Worm (Caenorhabditis elegans): Measurements from ENCODE around the gene cul-1.
"Not testable (repeated sequence)": the region's sequence is repeated elsewhere in the genome, so short reads cannot be mapped to it uniquely, and the experiment has no call there.

Gene cul-1

DNA sequence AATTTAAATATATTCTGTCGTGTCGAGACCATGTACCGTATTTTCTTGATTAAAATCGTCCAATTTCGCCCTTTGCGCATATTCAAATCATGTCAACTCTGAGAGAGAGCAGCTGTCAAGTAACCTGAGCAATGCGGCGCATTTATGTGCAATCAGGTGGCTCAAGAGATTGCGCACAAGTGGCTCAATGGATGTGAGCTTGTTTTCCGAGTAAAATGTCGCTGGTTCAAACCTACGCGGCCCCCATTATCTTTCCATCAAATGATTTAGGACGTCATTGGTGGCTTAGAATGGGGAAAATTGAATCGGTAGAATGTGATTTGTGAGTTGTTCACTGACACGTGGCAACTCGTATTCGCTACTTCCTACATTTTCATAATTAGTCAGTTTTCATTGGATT lies 38.9 kb upstream of the cul-1 start:
- peak; percentile 14 for TF ChIP-seq nhr-28 (tag; optimal IDR thresholded peaks at IDR 0.05)
- TF ChIP-seq blmp-1 (tag; optimal IDR thresholded peaks at IDR 0.05) = no peak
- TF ChIP-seq snpc-4 (tag; optimal IDR thresholded peaks at IDR 0.05) = no peak
- peak; percentile 34 for TF ChIP-seq sem-2 (GFP tag; optimal IDR thresholded peaks at IDR 0.05)
- TF ChIP-seq zip-8 (tag; optimal IDR thresholded peaks at IDR 0.05) = no peak
- TF ChIP-seq mab-5 (tag; optimal IDR thresholded peaks at IDR 0.05) = peak; percentile 54
- no peak for TF ChIP-seq nhr-2 (tag; optimal IDR thresholded peaks at IDR 0.05)
- peak; percentile 17 for TF ChIP-seq flh-1 (GFP tag; optimal IDR thresholded peaks at IDR 0.05)
- peak; percentile 72 for TF ChIP-seq drap-1 (GFP tag; optimal IDR thresholded peaks at IDR 0.05)
- no peak for TF ChIP-seq ztf-11 (tag; optimal IDR thresholded peaks at IDR 0.05)
- TF ChIP-seq tbx-8 (GFP tag; optimal IDR thresholded peaks at IDR 0.05) = no peak
- TF ChIP-seq lsy-2 (tag; optimal IDR thresholded peaks at IDR 0.05) = peak; percentile 8
- TF ChIP-seq unc-39 (tag; optimal IDR thresholded peaks at IDR 0.05) = no peak
- peak; percentile 86 for TF ChIP-seq unc-120 (tag; optimal IDR thresholded peaks at IDR 0.05; ENCODE audit: poor library complexity, severe bottlenecking)
- peak; percentile 84 for TF ChIP-seq ceh-83 (GFP tag; optimal IDR thresholded peaks at IDR 0.05)
- peak; percentile 21 for TF ChIP-seq ces-1 (GFP tag; optimal IDR thresholded peaks at IDR 0.05)
- peak; percentile 21 for TF ChIP-seq bed-3 (GFP tag; optimal IDR thresholded peaks at IDR 0.05)
- peak; percentile 92 for TF ChIP-seq hlh-1 (tag; optimal IDR thresholded peaks at IDR 0.05)
- TF ChIP-seq mls-2 (tag; optimal IDR thresholded peaks at IDR 0.05) = peak; percentile 69
- no peak for TF ChIP-seq elt-3 (tag; optimal IDR thresholded peaks at IDR 0.05)
- TF ChIP-seq nhr-76 (tag; optimal IDR thresholded peaks at IDR 0.05) = no peak
- TF ChIP-seq unc-62 (GFP tag; optimal IDR thresholded peaks at IDR 0.05) = peak; percentile 73
- peak; percentile 75 for TF ChIP-seq M03D4.4 (tag; optimal IDR thresholded peaks at IDR 0.05)
- TF ChIP-seq nhr-237 (tag; optimal IDR thresholded peaks at IDR 0.05) = no peak
- TF ChIP-seq lin-13 (tag; optimal IDR thresholded peaks at IDR 0.05) = peak; percentile 50
- peak; percentile 2 for TF ChIP-seq ham-2 (GFP tag; optimal IDR thresholded peaks at IDR 0.05)
- peak; percentile 79 for TF ChIP-seq cnd-1 (tag; optimal IDR thresholded peaks at IDR 0.05)
- peak; percentile 46 for TF ChIP-seq ceh-43 (GFP tag; optimal IDR thresholded peaks at IDR 0.05)
- TF ChIP-seq ceh-39 (tag; optimal IDR thresholded peaks at IDR 0.05) = no peak
- peak; percentile 4 for TF ChIP-seq pha-4 (tag; optimal IDR thresholded peaks at IDR 0.05)
- TF ChIP-seq lin-32 (GFP tag; optimal IDR thresholded peaks at IDR 0.05) = peak; percentile 53
- peak; percentile 72 for TF ChIP-seq sptf-1 (tag; optimal IDR thresholded peaks at IDR 0.05)

DNA sequence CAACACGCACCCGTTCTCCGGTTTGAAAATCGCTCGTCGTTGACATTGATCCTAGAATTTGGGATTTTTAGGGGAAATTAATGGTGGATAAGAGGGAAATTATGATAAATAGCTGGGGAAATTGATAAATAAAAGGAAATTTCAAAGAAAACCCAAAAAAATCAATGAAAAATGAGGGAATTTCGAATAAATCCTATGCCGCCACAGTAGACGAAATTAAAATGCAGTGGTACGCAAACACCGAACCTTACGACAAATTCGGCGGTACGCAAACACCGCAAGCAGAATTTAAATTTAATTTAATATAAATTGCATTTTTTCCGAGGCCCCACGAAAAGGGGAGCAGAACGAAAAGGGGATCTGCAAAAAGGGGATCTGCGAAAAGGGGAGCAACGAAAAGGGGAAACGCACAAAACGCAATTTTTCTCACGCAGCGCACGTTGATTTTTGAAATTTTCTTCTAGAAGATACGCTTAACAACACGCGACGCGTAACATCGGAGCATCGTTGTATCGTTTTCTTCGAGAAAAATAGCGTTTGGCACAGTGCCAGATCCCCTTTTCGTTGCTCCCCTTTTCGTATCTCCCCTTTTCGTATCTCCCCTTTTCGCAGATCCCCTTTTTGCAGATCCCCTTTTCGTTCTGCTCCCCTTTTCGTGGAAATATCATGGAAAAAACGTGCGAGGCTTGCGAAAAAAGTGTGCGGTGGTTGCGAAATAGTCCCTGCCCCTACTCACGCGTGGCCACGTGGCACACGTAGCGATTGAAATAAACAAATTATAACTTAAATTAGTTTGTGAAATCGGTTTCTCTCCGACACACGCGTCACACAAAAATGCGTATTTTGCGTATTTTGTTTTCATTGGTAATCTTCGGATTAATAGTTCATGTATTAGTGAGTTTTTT lies 34.8 kb upstream of the cul-1 start, which contains the start of the genes smrd-1 and enu-3.1:
TSS of gene smrd-1 (minus strand) at position 51 of the 905 bp plus-strand sequence.
TSS of gene enu-3.1 (plus strand) at position 339 of the 905 bp plus-strand sequence.
- TF ChIP-seq ces-1 (GFP tag; optimal IDR thresholded peaks at IDR 0.05) = peak; percentile 99
- TF ChIP-seq mep-1 (tag; optimal IDR thresholded peaks at IDR 0.05) = peak; percentile 17
- TF ChIP-seq lsy-2 (tag; optimal IDR thresholded peaks at IDR 0.05) = peak; percentile 30
- peak; percentile 42 for TF ChIP-seq sptf-1 (tag; optimal IDR thresholded peaks at IDR 0.05)

DNA sequence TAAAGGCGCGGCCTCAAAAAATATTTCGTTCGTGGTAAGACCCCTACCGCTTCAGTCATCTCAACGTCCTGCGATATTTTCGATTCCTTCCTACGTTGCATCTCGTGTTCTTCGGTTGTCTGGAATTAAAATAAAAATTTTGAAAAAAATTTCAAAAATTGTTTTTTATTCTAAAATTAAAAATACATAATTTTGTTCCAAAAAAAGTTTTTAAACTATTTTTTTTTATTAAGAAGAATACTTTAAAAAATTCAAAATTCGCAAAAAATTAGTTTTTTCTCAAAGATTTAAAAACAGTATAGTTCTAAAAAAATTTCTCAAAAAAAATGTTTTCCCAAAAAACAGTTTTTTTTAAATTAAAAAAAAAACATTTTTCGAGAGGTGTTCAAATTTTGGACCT lies 32.3 kb upstream of the cul-1 start, which contains the start of gene H04D03.6:
TSS of gene H04D03.6 (minus strand) at position 101 of the 400 bp plus-strand sequence.
- TF ChIP-seq M03D4.4 (tag; optimal IDR thresholded peaks at IDR 0.05); bed-3 (GFP tag; optimal IDR thresholded peaks at IDR 0.05); blmp-1 (tag; optimal IDR thresholded peaks at IDR 0.05): not testable (repeated sequence)

DNA sequence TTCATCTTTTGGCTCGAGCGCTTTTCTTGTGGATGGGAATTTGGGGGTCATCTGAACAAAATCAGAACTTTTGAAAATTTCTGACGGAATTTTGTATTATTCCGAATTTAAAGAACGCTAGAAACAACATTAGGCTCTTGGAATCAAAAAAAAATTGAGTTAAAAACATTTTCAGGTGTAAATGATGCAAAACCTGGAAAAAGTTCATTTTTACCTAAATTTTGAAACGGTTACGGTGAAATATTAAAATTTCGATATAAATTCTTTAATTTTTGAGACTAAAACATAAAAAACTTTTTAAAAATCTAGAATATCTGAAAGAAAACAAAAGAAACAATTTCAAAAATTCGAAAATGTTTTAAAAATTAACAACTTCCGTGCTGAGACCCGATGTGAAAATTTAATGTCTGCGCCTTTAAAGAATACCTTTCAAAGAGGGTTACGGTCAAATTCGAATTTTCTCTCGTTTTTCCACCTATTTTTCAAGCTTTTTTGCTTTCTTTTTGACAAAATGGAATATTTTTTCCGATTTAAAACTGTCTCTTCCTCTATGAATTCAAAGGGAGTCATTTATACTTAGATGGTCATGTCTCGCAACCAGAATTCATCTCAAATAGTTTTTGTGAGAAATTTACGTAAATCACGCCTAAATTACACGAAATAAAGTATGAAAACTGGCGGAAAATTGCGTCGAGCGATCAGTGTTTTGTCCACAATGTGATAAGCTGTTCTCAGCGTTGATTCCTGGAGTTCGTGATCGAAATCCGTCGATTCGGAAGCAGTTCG lies 28.5 kb upstream of the cul-1 start, which contains the start of the genes H04D03.2 and ecps-2:
TSS of gene H04D03.2 (minus strand) at position 51 of the 786 bp plus-strand sequence.
TSS of gene ecps-2 (plus strand) at position 736 of the 786 bp plus-strand sequence.
- no peak for TF ChIP-seq elt-3 (tag; optimal IDR thresholded peaks at IDR 0.05)
- no peak for TF ChIP-seq ces-1 (GFP tag; optimal IDR thresholded peaks at IDR 0.05)
- TF ChIP-seq lin-13 (tag; optimal IDR thresholded peaks at IDR 0.05) = no peak
- TF ChIP-seq unc-120 (tag; optimal IDR thresholded peaks at IDR 0.05; ENCODE audit: poor library complexity, severe bottlenecking) = no peak
- TF ChIP-seq mab-5 (tag; optimal IDR thresholded peaks at IDR 0.05) = no peak
- TF ChIP-seq snpc-4 (tag; optimal IDR thresholded peaks at IDR 0.05) = no peak
- no peak for TF ChIP-seq sem-2 (GFP tag; optimal IDR thresholded peaks at IDR 0.05)
- no peak for TF ChIP-seq ceh-43 (GFP tag; optimal IDR thresholded peaks at IDR 0.05)
- no peak for TF ChIP-seq sptf-1 (tag; optimal IDR thresholded peaks at IDR 0.05)
- no peak for TF ChIP-seq blmp-1 (tag; optimal IDR thresholded peaks at IDR 0.05)
- TF ChIP-seq ceh-39 (tag; optimal IDR thresholded peaks at IDR 0.05) = no peak
- TF ChIP-seq elt-1 (tag; optimal IDR thresholded peaks at IDR 0.05; ENCODE audit: borderline replicate concordance, insufficient read depth) = no peak
- TF ChIP-seq drap-1 (GFP tag; optimal IDR thresholded peaks at IDR 0.05) = no peak
- no peak for TF ChIP-seq mls-2 (tag; optimal IDR thresholded peaks at IDR 0.05)
- no peak for TF ChIP-seq tbx-8 (GFP tag; optimal IDR thresholded peaks at IDR 0.05)
- TF ChIP-seq bed-3 (GFP tag; optimal IDR thresholded peaks at IDR 0.05) = no peak
- TF ChIP-seq nhr-28 (tag; optimal IDR thresholded peaks at IDR 0.05) = no peak
- no peak for TF ChIP-seq unc-62 (GFP tag; optimal IDR thresholded peaks at IDR 0.05)
- no peak for TF ChIP-seq M03D4.4 (tag; optimal IDR thresholded peaks at IDR 0.05)
- no peak for TF ChIP-seq unc-39 (tag; optimal IDR thresholded peaks at IDR 0.05)
